Fruit fly (Drosophila melanogaster): ENCODE results near the gene sav.

- TF ChIP-seq Mio (GFP tag; optimal IDR thresholded peaks at IDR 0.05) (no peak), woc (GFP tag; optimal IDR thresholded peaks at IDR 0.05) (no peak), CrebA (GFP tag; optimal IDR thresholded peaks at IDR 0.05; ENCODE audit: borderline replicate concordance) (no peak), brk (GFP tag; optimal IDR thresholded peaks at IDR 0.05) (no peak), Abd-B (GFP tag; optimal IDR thresholded peaks at IDR 0.05) (no peak), br (GFP tag; optimal IDR thresholded peaks at IDR 0.05) (no peak), foxo (GFP tag; optimal IDR thresholded peaks at IDR 0.05) (no peak), usp (GFP tag; optimal IDR thresholded peaks at IDR 0.05) (no peak), Myc (optimal IDR thresholded peaks at IDR 0.05) (no peak), Hr83 (GFP tag; optimal IDR thresholded peaks at IDR 0.05; ENCODE audit: poor library complexity, severe bottlenecking) (no peak), N (GFP tag; optimal IDR thresholded peaks at IDR 0.05) (no peak), Dif (GFP tag; optimal IDR thresholded peaks at IDR 0.05; ENCODE audit: partially characterized antibody) (peak; percentile 17), Hr78 (GFP tag; optimal IDR thresholded peaks at IDR 0.05) (no peak), pan (optimal IDR thresholded peaks at IDR 0.05) (no peak)
These were observed 3.7 kb downstream of the sav start for dm6 chr3R:23057390-23057789.

All from whole organism, wandering third instar larva.